Fruit fly (Drosophila melanogaster) whole organism, embryonic: ENCODE measurements around the gene CG4709.

Experiments
- Antp ChIP-seq: fragments of 200-800 bp; sonication (Bioruptor generic); optimal IDR thresholded peaks from 3 replicates; lab custom pipeline; 2016; ENCODE audit warnings: missing biosample characterization, missing genetic modification characterization
- BtbVII ChIP-seq: fragments of 200-800 bp; sonication (Bioruptor generic); optimal IDR thresholded peaks from 3 replicates; lab custom pipeline; 2017; ENCODE audit warnings: missing biosample characterization, mild to moderate bottlenecking, missing genetic modification characterization
- CG12236 ChIP-seq: fragments of 200-800 bp; sonication (Bioruptor generic); optimal IDR thresholded peaks from 2 replicates; lab custom pipeline; 2016; ENCODE audit warnings: missing biosample characterization, missing genetic modification characterization
- CG12299 ChIP-seq: fragments of 200-800 bp; sonication (Bioruptor generic); optimal IDR thresholded peaks from 2 replicates; lab custom pipeline; 2018; ENCODE audit warnings: missing biosample characterization, mild to moderate bottlenecking, missing genetic modification characterization
- CG13296 ChIP-seq: fragments of 200-800 bp; sonication (Bioruptor generic); optimal IDR thresholded peaks from 3 replicates; lab custom pipeline; 2018; ENCODE audit warnings: missing biosample characterization, mild to moderate bottlenecking, missing genetic modification characterization
- CG16813 ChIP-seq: fragments of 200-800 bp; sonication (Bioruptor generic); IDR thresholded peaks from 3 replicates; pipeline ENCODE4 v1.3.6; 2022; ENCODE audit warnings: missing biosample characterization, missing genetic modification characterization; ENCODE audit not compliant: partially characterized antibody
- CG30020 ChIP-seq: fragments of 200-800 bp; optimal IDR thresholded peaks from 2 replicates; lab custom pipeline; 2019; ENCODE audit warnings: missing biosample characterization, mild to moderate bottlenecking, missing genetic modification characterization, moderate library complexity
- CG3065 ChIP-seq: fragments of 200-800 bp; sonication (Bioruptor generic); optimal IDR thresholded peaks from 2 replicates; lab custom pipeline; 2016; ENCODE audit warnings: missing biosample characterization, missing genetic modification characterization
- CG31388 ChIP-seq: fragments of 200-800 bp; sonication (Bioruptor generic); optimal IDR thresholded peaks from 2 replicates; lab custom pipeline; 2016; ENCODE audit warnings: missing biosample characterization, missing genetic modification characterization
- CG3163 ChIP-seq: fragments of 200-800 bp; sonication (Bioruptor generic); optimal IDR thresholded peaks from 3 replicates; lab custom pipeline; 2016; ENCODE audit warnings: missing biosample characterization, missing genetic modification characterization
- CG34224 ChIP-seq: fragments of 200-800 bp; sonication (Bioruptor generic); IDR thresholded peaks from 3 replicates; pipeline ENCODE4 v1.3.6; 2022; ENCODE audit warnings: missing biosample characterization, missing genetic modification characterization; ENCODE audit not compliant: partially characterized antibody
- CG7987 ChIP-seq: fragments of 200-800 bp; sonication (Bioruptor generic); optimal IDR thresholded peaks from 2 replicates; lab custom pipeline; 2018; ENCODE audit warnings: missing biosample characterization, mild to moderate bottlenecking, missing genetic modification characterization, moderate library complexity
- CG8924 ChIP-seq: fragments of 200-800 bp; optimal IDR thresholded peaks from 3 replicates; lab custom pipeline; 2019; ENCODE audit warnings: missing biosample characterization, mild to moderate bottlenecking, missing genetic modification characterization, moderate library complexity
- CG9817 ChIP-seq: fragments of 200-800 bp; sonication (Bioruptor generic); optimal IDR thresholded peaks from 2 replicates; lab custom pipeline; 2018; ENCODE audit warnings: missing biosample characterization, mild to moderate bottlenecking, missing genetic modification characterization, moderate library complexity
- Camta ChIP-seq: fragments of 200-800 bp; sonication (Bioruptor generic); optimal IDR thresholded peaks from 2 replicates; lab custom pipeline; 2016; ENCODE audit warnings: missing biosample characterization, missing genetic modification characterization
- Deaf1 ChIP-seq: fragments of 200-800 bp; optimal IDR thresholded peaks from 3 replicates; lab custom pipeline; 2019; ENCODE audit warnings: missing biosample characterization, mild to moderate bottlenecking, missing genetic modification characterization, moderate library complexity
- Dfd ChIP-seq, 2 experiments: fragments of >200 bp; optimal IDR thresholded peaks; 2 replicates each; lab custom pipeline; 2017; ENCODE audit warnings: missing biosample characterization in 2 of 2, missing genetic modification characterization in 2 of 2
- Dref ChIP-seq: fragments of 200-800 bp; sonication (Bioruptor generic); IDR thresholded peaks from 2 replicates; pipeline ENCODE4 v1.3.6; 2022; ENCODE audit warnings: missing biosample characterization, missing genetic modification characterization
- Ets65A ChIP-seq: fragments of 200-800 bp; sonication (Bioruptor generic); peaks from one replicate; lab custom pipeline; 2016; ENCODE audit warnings: missing biosample characterization, missing genetic modification characterization
- Med ChIP-seq: fragments of 200-800 bp; sonication (Bioruptor generic); peaks from one replicate; lab custom pipeline; 2016; ENCODE audit warnings: missing biosample characterization, missing genetic modification characterization, mild to moderate bottlenecking, inconsistent platforms, moderate library complexity
- Pdp1 ChIP-seq, 2 experiments: fragments of 200-800 bp; sonication (Bioruptor generic); optimal IDR thresholded peaks; 3 replicates each; lab custom pipeline; 2016; ENCODE audit warnings: missing biosample characterization in 2 of 2, missing genetic modification characterization in 2 of 2, mild to moderate bottlenecking in 1 of 2, moderate library complexity in 1 of 2
- Sox102F ChIP-seq: fragments of 200-800 bp; sonication (Bioruptor generic); optimal IDR thresholded peaks from 2 replicates; lab custom pipeline; 2018; ENCODE audit warnings: missing biosample characterization, mild to moderate bottlenecking, missing genetic modification characterization, moderate library complexity
- Xrp1 ChIP-seq: fragments of 200-800 bp; sonication (Bioruptor generic); IDR thresholded peaks from 2 replicates; pipeline ENCODE4 v1.3.6; 2022; ENCODE audit warnings: missing biosample characterization, missing genetic modification characterization
- amos ChIP-seq: fragments of 200-800 bp; sonication (Bioruptor generic); IDR thresholded peaks from 2 replicates; pipeline ENCODE4 v1.3.6; 2022; ENCODE audit warnings: missing biosample characterization, missing genetic modification characterization; ENCODE audit not compliant: partially characterized antibody
- bsh ChIP-seq, 2 experiments: fragments of 200-800 bp; sonication (Bioruptor generic); optimal IDR thresholded peaks; 2 replicates each; lab custom pipeline; 2017 to 2018; ENCODE audit warnings: mild to moderate bottlenecking in 2 of 2, missing biosample characterization in 2 of 2, missing genetic modification characterization in 2 of 2, moderate library complexity in 1 of 2
- btn ChIP-seq: fragments of 200-800 bp; sonication (Bioruptor generic); optimal IDR thresholded peaks from 2 replicates; lab custom pipeline; 2016; ENCODE audit warnings: missing biosample characterization, missing genetic modification characterization
- crp ChIP-seq, 2 experiments: fragments of 200-800 bp; sonication (Bioruptor generic); optimal IDR thresholded peaks; 2 replicates in 1 of 2; 3 replicates in 1 of 2; lab custom pipeline; 2017; ENCODE audit warnings: missing biosample characterization in 2 of 2, missing genetic modification characterization in 2 of 2, mild to moderate bottlenecking in 1 of 2, moderate library complexity in 1 of 2
- dan ChIP-seq: fragments of 200-800 bp; sonication (Bioruptor generic); IDR thresholded peaks from 2 replicates; pipeline ENCODE4 v1.3.6; 2022; ENCODE audit warnings: missing biosample characterization, missing genetic modification characterization
- danr ChIP-seq: fragments of 200-800 bp; sonication (Bioruptor generic); IDR thresholded peaks from 2 replicates; pipeline ENCODE4 v1.3.6; 2022; ENCODE audit warnings: missing biosample characterization, missing genetic modification characterization
- disco-r ChIP-seq: fragments of 200-800 bp; sonication (Bioruptor generic); optimal IDR thresholded peaks from 2 replicates; lab custom pipeline; 2016; ENCODE audit warnings: missing biosample characterization, missing genetic modification characterization
- en ChIP-seq: fragments of 200-800 bp; sonication (Bioruptor generic); optimal IDR thresholded peaks from 2 replicates; lab custom pipeline; 2016; ENCODE audit warnings: missing biosample characterization, missing genetic modification characterization
- fru ChIP-seq: fragments of >200 bp; optimal IDR thresholded peaks from 2 replicates; lab custom pipeline; 2017
- ftz-f1 ChIP-seq: fragments of 200-800 bp; sonication (Bioruptor generic); optimal IDR thresholded peaks from 2 replicates; lab custom pipeline; 2016; ENCODE audit warnings: missing biosample characterization, missing genetic modification characterization
- grn ChIP-seq: fragments of 200-800 bp; sonication (Bioruptor generic); optimal IDR thresholded peaks from 3 replicates; lab custom pipeline; 2017; ENCODE audit warnings: missing biosample characterization, missing genetic modification characterization
- maf-S ChIP-seq: fragments of 200-800 bp; sonication (Bioruptor generic); optimal IDR thresholded peaks from 2 replicates; lab custom pipeline; 2016; ENCODE audit warnings: missing biosample characterization, missing genetic modification characterization
- nerfin-2 ChIP-seq: fragments of 200-800 bp; sonication (Bioruptor generic); IDR thresholded peaks from 2 replicates; pipeline ENCODE4 v1.3.6; 2022; ENCODE audit warnings: missing biosample characterization, missing genetic modification characterization; ENCODE audit not compliant: partially characterized antibody
- nom ChIP-seq: fragments of 200-800 bp; sonication (Bioruptor generic); optimal IDR thresholded peaks from 2 replicates; lab custom pipeline; 2017; ENCODE audit warnings: missing biosample characterization, missing genetic modification characterization, mild to moderate bottlenecking, moderate library complexity, missing genetic modification reagents
- psq ChIP-seq: fragments of 200-800 bp; sonication (Bioruptor generic); optimal IDR thresholded peaks from 2 replicates; lab custom pipeline; 2017; ENCODE audit warnings: missing biosample characterization, missing genetic modification characterization
- sd ChIP-seq: fragments of 200-800 bp; sonication (Bioruptor generic); optimal IDR thresholded peaks from 3 replicates; lab custom pipeline; 2018; ENCODE audit warnings: missing biosample characterization, mild to moderate bottlenecking, missing genetic modification characterization, moderate library complexity
- so ChIP-seq: fragments of 200-800 bp; sonication (Bioruptor generic); IDR thresholded peaks from 3 replicates; pipeline ENCODE4 v1.3.6; 2022; ENCODE audit warnings: missing biosample characterization, missing genetic modification characterization
- sr ChIP-seq: fragments of 200-800 bp; sonication (Bioruptor generic); IDR thresholded peaks from 3 replicates; pipeline ENCODE4 v1.3.6; 2022; ENCODE audit warnings: missing biosample characterization, missing genetic modification characterization
- sug ChIP-seq: fragments of 200-800 bp; optimal IDR thresholded peaks from 2 replicates; lab custom pipeline; 2019; ENCODE audit warnings: missing biosample characterization, mild to moderate bottlenecking, missing genetic modification characterization, moderate library complexity
- tna ChIP-seq: fragments of 200-800 bp; sonication (Bioruptor generic); IDR thresholded peaks from 2 replicates; pipeline ENCODE4 v1.3.6; 2022; ENCODE audit warnings: missing biosample characterization, missing genetic modification characterization; ENCODE audit not compliant: partially characterized antibody
- toy ChIP-seq: fragments of 200-800 bp; sonication (Bioruptor generic); IDR thresholded peaks from 2 replicates; pipeline ENCODE4 v1.3.6; 2022; ENCODE audit warnings: missing biosample characterization, missing genetic modification characterization

CG4709 gene

DNA sequence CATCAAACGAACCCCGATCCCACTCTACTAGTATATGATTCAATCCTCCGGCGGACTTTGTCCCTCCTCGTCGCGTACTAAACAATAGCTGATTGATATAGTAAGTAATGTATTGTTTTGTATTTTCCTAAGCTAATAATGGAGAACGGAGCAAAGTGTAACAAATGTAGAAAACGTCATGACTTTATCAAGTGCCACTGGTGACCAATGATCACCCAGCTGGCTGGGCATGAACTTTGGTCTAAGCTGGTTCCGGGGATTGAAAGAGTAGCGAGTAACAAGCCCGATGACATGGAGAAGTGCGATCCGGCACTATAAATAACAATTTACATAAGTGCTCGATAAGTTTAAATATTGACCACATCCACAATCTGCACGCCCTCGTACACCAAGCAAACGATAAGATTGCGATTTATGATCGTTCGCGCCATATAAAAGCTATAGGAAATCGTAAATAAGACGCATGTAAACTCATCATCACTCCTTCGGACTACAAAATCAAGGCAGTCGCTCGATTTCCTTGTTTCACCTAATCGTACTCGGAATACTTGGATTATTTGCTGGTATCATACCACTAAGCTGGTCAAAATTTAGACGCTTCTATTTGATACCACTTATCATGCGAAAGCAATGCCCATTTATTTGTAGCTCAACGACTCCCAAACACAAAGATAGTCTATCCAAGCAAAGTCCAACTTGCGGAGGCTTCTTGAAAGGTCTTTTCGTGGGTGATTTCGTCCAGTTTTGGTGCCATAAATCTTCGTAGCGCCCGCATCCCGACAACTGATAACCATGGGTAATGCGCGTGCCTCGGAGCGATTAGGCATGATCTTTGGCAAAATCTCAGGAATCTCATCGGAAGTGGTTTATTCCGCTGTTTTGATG is 4.7 kb upstream of the CG4709 start (continued):
- TF ChIP-seq bsh (GFP tag; optimal IDR thresholded peaks at IDR 0.05; lab: Kevin White, UChicago) (peak in 1 of 2 experiments; percentile 50), BtbVII (GFP tag; lab: Kevin White, UChicago) (peak; percentile 35), Sox102F (GFP tag; lab: Kevin White, UChicago) (no peak), sd (tag; lab: Kevin White, UChicago) (peak; percentile 56), sug (tag; lab: Kevin White, UChicago) (peak; percentile 65), nerfin-2 (GFP tag; lab: Robert Waterston, UW) (no peak), Pdp1 (GFP tag; optimal IDR thresholded peaks at IDR 0.05; lab: Kevin White, UChicago) (peak in 1 of 2 experiments; percentile 36), Xrp1 (GFP tag; lab: Robert Waterston, UW) (no peak), CG13296 (GFP tag; lab: Kevin White, UChicago) (peak; percentile 29), Med (peak; percentile 36), Dfd (GFP tag; optimal IDR thresholded peaks at IDR 0.05; lab: Kevin White, UChicago) (no peak), disco-r (GFP tag; lab: Kevin White, UChicago) (no peak), maf-S (no peak)

DNA sequence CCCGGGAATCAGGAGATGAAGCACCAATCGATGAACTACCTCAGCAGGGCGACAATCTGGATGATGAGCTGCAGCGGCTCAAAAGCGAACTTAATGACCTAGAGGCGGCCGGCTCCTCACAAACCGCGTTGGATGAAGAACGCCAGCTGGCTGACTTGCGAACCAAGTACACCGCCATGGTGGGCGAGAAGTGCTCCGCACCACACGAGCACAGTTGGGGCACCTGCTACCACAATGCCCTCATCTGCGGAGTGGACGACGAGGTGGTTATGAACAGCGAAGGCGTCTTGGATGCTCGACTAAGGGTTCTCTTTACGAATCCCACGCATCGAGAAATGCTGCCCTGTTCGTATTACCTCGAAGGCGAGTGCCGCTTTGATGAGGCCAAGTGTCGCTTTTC is 571 bp downstream of the CG4709 start:
- no peak for TF ChIP-seq btn (GFP tag; lab: Kevin White, UChicago)
- TF ChIP-seq CG12236 (GFP tag; lab: Kevin White, UChicago), result no peak
- TF ChIP-seq Dref (GFP tag; lab: Robert Waterston, UW), result 0 out of 2 replicates have a peak, but pooled peaks have one; percentile 28
- peak; percentile 55 for TF ChIP-seq Med
- TF ChIP-seq Ets65A (GFP tag; lab: Kevin White, UChicago), result peak; percentile 60

- TF ChIP-seq CG3065 (GFP tag; lab: Kevin White, UChicago), result peak; percentile 89
- peak; percentile 78 for TF ChIP-seq CG30020 (tag; lab: Kevin White, UChicago)
- no peak for TF ChIP-seq grn (GFP tag; lab: Kevin White, UChicago)
- no peak for TF ChIP-seq CG34224 (GFP tag; lab: Robert Waterston, UW)
- TF ChIP-seq Antp (GFP tag; lab: Kevin White, UChicago), result peak; percentile 33
- peak; percentile 81 for TF ChIP-seq psq (GFP tag; lab: Kevin White, UChicago)
- no peak for TF ChIP-seq ftz-f1 (GFP tag; lab: Kevin White, UChicago)
- TF ChIP-seq crp (GFP tag; optimal IDR thresholded peaks at IDR 0.05; lab: Kevin White, UChicago), result peak in 1 of 2 experiments; percentile 60
- peak; percentile 90 for TF ChIP-seq CG12299 (tag; lab: Kevin White, UChicago)
- TF ChIP-seq amos, result no peak
- TF ChIP-seq tna (GFP tag; lab: Robert Waterston, UW), result no peak
- TF ChIP-seq CG8924 (tag; lab: Kevin White, UChicago), result peak; percentile 96
- TF ChIP-seq sr, result peak; percentile 44; the same call in 1 of the 3 replicates
- TF ChIP-seq dan, result peak; percentile 50; the same call in 1 of the 2 replicates
- no peak for TF ChIP-seq fru (lab: Kevin White, UChicago)
- TF ChIP-seq CG7987 (GFP tag; lab: Kevin White, UChicago), result peak; percentile 68
- TF ChIP-seq CG16813 (GFP tag; lab: Robert Waterston, UW), result no peak
- TF ChIP-seq Deaf1 (tag; lab: Kevin White, UChicago), result peak; percentile 79
- peak; percentile 70 for TF ChIP-seq nom (GFP tag; lab: Kevin White, UChicago)
- peak; percentile 13 for TF ChIP-seq en (GFP tag; lab: Kevin White, UChicago)
- peak; percentile 76 for TF ChIP-seq toy (GFP tag; lab: Robert Waterston, UW)
- peak; percentile 93; the same call in 2 of the 3 replicates for TF ChIP-seq so
- peak; percentile 77 for TF ChIP-seq CG31388 (GFP tag; lab: Kevin White, UChicago)
- peak; percentile 88 for TF ChIP-seq CG9817 (tag; lab: Kevin White, UChicago)
- TF ChIP-seq CG3163 (GFP tag; lab: Kevin White, UChicago), result peak; percentile 29
- peak; percentile 82 for TF ChIP-seq Camta (GFP tag; lab: Kevin White, UChicago)
- TF ChIP-seq danr (GFP tag; lab: Robert Waterston, UW), result peak; percentile 90
These were observed 3.0 kb downstream of the CG4709 start, which contains the start of the genes CG4658 and CG5846 for dm6 chr2L:9956993-9957652. TSS of gene CG4658 (plus strand) at chr2L:9957132. TSS of gene CG5846 (minus strand) at chr2L:9957237.
